Fruit fly (Drosophila melanogaster) whole organism, wandering third instar larva: ENCODE data around the gene CG5953.

ENCODE experiments used
- CrebA ChIP-seq: fragments of 200-800 bp; sonication (Bioruptor generic); optimal IDR thresholded peaks from 2 replicates; lab custom pipeline; 2016; ENCODE audit warnings: missing biosample characterization, mild to moderate bottlenecking, missing genetic modification characterization, borderline replicate concordance
- Dfd ChIP-seq: fragments of >200 bp; optimal IDR thresholded peaks from 2 replicates; lab custom pipeline; 2017; ENCODE audit warnings: missing biosample characterization, missing genetic modification characterization
- GATAd ChIP-seq: sonication (Bioruptor generic); optimal IDR thresholded peaks from 2 replicates; lab custom pipeline; 2016; ENCODE audit warnings: missing biosample characterization, missing genetic modification characterization
- HLH106 ChIP-seq: fragments of 200-800 bp; optimal IDR thresholded peaks from 3 replicates; lab custom pipeline; 2019; ENCODE audit warnings: missing biosample characterization, mild to moderate bottlenecking, missing genetic modification characterization, moderate library complexity
- Hnf4 ChIP-seq: fragments of 200-800 bp; sonication (Bioruptor generic); optimal IDR thresholded peaks from 2 replicates; lab custom pipeline; 2016; ENCODE audit warnings: missing biosample characterization, mild to moderate bottlenecking, missing genetic modification characterization
- Hr83 ChIP-seq: fragments of 200-300 bp; sonication (Bioruptor generic); optimal IDR thresholded peaks from 2 replicates; lab custom pipeline; 2016; ENCODE audit warnings: missing biosample characterization, mild to moderate bottlenecking, missing genetic modification characterization, moderate library complexity; ENCODE audit not compliant: poor library complexity, severe bottlenecking
- Jra ChIP-seq: sonication (Bioruptor generic); optimal IDR thresholded peaks from 2 replicates; lab custom pipeline; 2016; ENCODE audit warnings: missing biosample characterization, missing genetic modification characterization
- Mio ChIP-seq: sonication (Bioruptor generic); optimal IDR thresholded peaks from 2 replicates; lab custom pipeline; 2016; ENCODE audit warnings: missing biosample characterization, missing genetic modification characterization
- Myc ChIP-seq: fragments of >200 bp; optimal IDR thresholded peaks from 2 replicates; lab custom pipeline; 2017
- N ChIP-seq: fragments of >200 bp; optimal IDR thresholded peaks from 2 replicates; lab custom pipeline; 2018; ENCODE audit warnings: missing biosample characterization, missing external identifiers, missing genetic modification characterization
- OdsH ChIP-seq: fragments of 200-800 bp; sonication (Bioruptor generic); optimal IDR thresholded peaks from 2 replicates; lab custom pipeline; 2016; ENCODE audit warnings: missing biosample characterization, mild to moderate bottlenecking, missing genetic modification characterization
- Rel ChIP-seq, 2 experiments: fragments of 200-800 bp; sonication (Bioruptor generic) in 1 of 2; optimal IDR thresholded peaks; 2 replicates in 1 of 2; 3 replicates in 1 of 2; lab custom pipeline; 2016 to 2019; ENCODE audit warnings: mild to moderate bottlenecking in 2 of 2, missing biosample characterization in 2 of 2, missing genetic modification characterization in 2 of 2, moderate library complexity in 1 of 2
- Sp1 ChIP-seq: fragments of 200-800 bp; sonication (Bioruptor generic); optimal IDR thresholded peaks from 3 replicates; lab custom pipeline; 2019; ENCODE audit warnings: missing biosample characterization, mild to moderate bottlenecking, missing genetic modification characterization, moderate library complexity
- Vsx2 ChIP-seq: fragments of 200-300, 225-300 bp; sonication (Bioruptor generic); optimal IDR thresholded peaks from 2 replicates; lab custom pipeline; 2018; ENCODE audit warnings: missing biosample characterization, missing genetic modification characterization; ENCODE audit not compliant: partially characterized antibody
- br ChIP-seq: fragments of 200-800 bp; sonication (Bioruptor generic); optimal IDR thresholded peaks from 2 replicates; lab custom pipeline; 2016; ENCODE audit warnings: missing biosample characterization, missing genetic modification characterization
- dl ChIP-seq, 2 experiments: fragments of 175-275, 200-275 bp in 1 of 2; fragments of 200-275 bp in 1 of 2; sonication (Bioruptor generic); optimal IDR thresholded peaks; lab custom pipeline; 2018; ENCODE audit warnings: mild to moderate bottlenecking in 2 of 2, missing biosample characterization in 2 of 2, missing genetic modification characterization in 2 of 2, moderate library complexity in 2 of 2; ENCODE audit not compliant: partially characterized antibody in 2 of 2, insufficient read depth in 1 of 2
- dmrt93B ChIP-seq: fragments of 200-800 bp; sonication (Bioruptor generic); optimal IDR thresholded peaks from 2 replicates; lab custom pipeline; 2018; ENCODE audit warnings: missing biosample characterization, mild to moderate bottlenecking, missing genetic modification characterization
- ey ChIP-seq: fragments of 200-800 bp; sonication (Bioruptor generic); optimal IDR thresholded peaks from 2 replicates; lab custom pipeline; 2016; ENCODE audit warnings: missing biosample characterization, missing genetic modification characterization
- foxo ChIP-seq, 2 experiments: fragments of 200-800 bp; sonication (Bioruptor generic); optimal IDR thresholded peaks; 2 replicates in 1 of 2; 3 replicates in 1 of 2; lab custom pipeline; 2016 to 2017; ENCODE audit warnings: missing biosample characterization in 2 of 2, missing genetic modification characterization in 2 of 2
- fru ChIP-seq: fragments of 200-800 bp; sonication (Bioruptor generic); optimal IDR thresholded peaks from 3 replicates; lab custom pipeline; 2016; ENCODE audit warnings: missing biosample characterization, mild to moderate bottlenecking, missing genetic modification characterization
- h ChIP-seq: fragments of 200-800 bp; sonication (Bioruptor generic); optimal IDR thresholded peaks from 3 replicates; lab custom pipeline; 2016; ENCODE audit warnings: missing biosample characterization, mild to moderate bottlenecking, missing genetic modification characterization
- jim ChIP-seq: fragments of 175-275, 200-325 bp; sonication (Bioruptor generic); optimal IDR thresholded peaks from 2 replicates; lab custom pipeline; 2016; ENCODE audit warnings: missing biosample characterization, mild to moderate bottlenecking, missing genetic modification characterization
- lola ChIP-seq: fragments of >200 bp; optimal IDR thresholded peaks from 2 replicates; lab custom pipeline; 2017; ENCODE audit warnings: missing biosample characterization, missing genetic modification characterization
- pan ChIP-seq: fragments of >200 bp; optimal IDR thresholded peaks from 2 replicates; lab custom pipeline; 2017
- psq ChIP-seq: fragments of 200-800 bp; sonication (Bioruptor generic); optimal IDR thresholded peaks from 3 replicates; lab custom pipeline; 2017; ENCODE audit warnings: missing biosample characterization, mild to moderate bottlenecking, missing genetic modification characterization, moderate library complexity
- rgr ChIP-seq: fragments of 200-800 bp; sonication (Bioruptor generic); optimal IDR thresholded peaks from 3 replicates; lab custom pipeline; 2016; ENCODE audit warnings: missing biosample characterization, mild to moderate bottlenecking, missing genetic modification characterization
- sage ChIP-seq: fragments of 200-800 bp; sonication (Bioruptor generic); optimal IDR thresholded peaks from 2 replicates; lab custom pipeline; 2016; ENCODE audit warnings: missing biosample characterization, mild to moderate bottlenecking, missing genetic modification characterization
- tai ChIP-seq: sonication (Bioruptor generic); optimal IDR thresholded peaks from 2 replicates; lab custom pipeline; 2016; ENCODE audit warnings: missing biosample characterization, missing genetic modification characterization

CG5953 gene

dm6 chr2L:16525114-16525513, 7.6 kb downstream of the CG5953 start:
- TF ChIP-seq Sp1 (GFP tag; lab: Kevin White, UChicago) (peak; percentile 2), Vsx2 (GFP tag; lab: Kevin White, UChicago) (no peak), Dfd (GFP tag; lab: Kevin White, UChicago) (peak; percentile 62), Rel (GFP tag; optimal IDR thresholded peaks at IDR 0.05; lab: Kevin White, UChicago) (no peak), Rel (tag; optimal IDR thresholded peaks at IDR 0.05; lab: Kevin White, UChicago) (peak; percentile 50)

DNA sequence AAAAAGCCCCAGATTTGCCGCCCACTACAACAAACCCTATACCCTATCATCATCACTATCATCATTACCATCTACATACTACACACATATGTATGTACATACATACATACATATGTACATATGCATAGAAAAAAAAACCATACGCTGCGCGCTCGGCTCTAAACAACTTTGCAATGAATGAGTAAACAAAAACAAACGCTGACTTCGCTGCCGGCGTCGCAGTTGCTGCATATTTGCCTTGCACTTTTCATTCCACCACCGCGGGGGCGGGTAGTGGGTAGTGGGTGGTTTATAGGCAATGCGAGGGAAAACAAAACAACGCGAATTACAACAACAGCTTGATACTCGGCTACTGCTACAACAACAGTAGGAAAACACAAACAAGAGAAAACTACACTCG, 9.6 kb downstream of the CG5953 start:
- TF ChIP-seq lola (GFP tag; lab: Kevin White, UChicago) (no peak), dmrt93B (GFP tag; lab: Kevin White, UChicago) (no peak), br (no peak), rgr (GFP tag; lab: Kevin White, UChicago) (no peak)

- TF ChIP-seq Mio (GFP tag; lab: Kevin White, UChicago) = no peak
- no peak for TF ChIP-seq Rel (GFP tag; optimal IDR thresholded peaks at IDR 0.05; lab: Kevin White, UChicago)
- TF ChIP-seq Rel (tag; optimal IDR thresholded peaks at IDR 0.05; lab: Kevin White, UChicago) = peak; percentile 95
- TF ChIP-seq jim (GFP tag; lab: Kevin White, UChicago) = no peak
- TF ChIP-seq Sp1 (GFP tag; lab: Kevin White, UChicago) = no peak
- no peak for TF ChIP-seq psq (GFP tag; lab: Kevin White, UChicago)
- TF ChIP-seq ey (GFP tag; lab: Kevin White, UChicago) = no peak
These were observed 10.4 kb downstream of the CG5953 start for dm6 chr2L:16522286-16522646.

- TF ChIP-seq sage (GFP tag; lab: Kevin White, UChicago) = peak; percentile 9
- TF ChIP-seq dmrt93B (GFP tag; lab: Kevin White, UChicago) = peak; percentile 16
- TF ChIP-seq pan (lab: Kevin White, UChicago) = no peak
- peak; percentile 46 for TF ChIP-seq fru (GFP tag; lab: Kevin White, UChicago)
- TF ChIP-seq OdsH (GFP tag; lab: Kevin White, UChicago) = peak; percentile 7
- peak; percentile 62 for TF ChIP-seq Hnf4
- peak; percentile 54 for TF ChIP-seq h
- TF ChIP-seq Myc = no peak
- peak; percentile 54 for TF ChIP-seq psq (GFP tag; lab: Kevin White, UChicago)
- TF ChIP-seq tai (GFP tag; lab: Kevin White, UChicago) = peak; percentile 59
- peak; percentile 18 for TF ChIP-seq N (GFP tag; lab: Kevin White, UChicago)
- TF ChIP-seq rgr (GFP tag; lab: Kevin White, UChicago) = peak; percentile 62
- no peak for TF ChIP-seq Rel (GFP tag; optimal IDR thresholded peaks at IDR 0.05; lab: Kevin White, UChicago)
- peak; percentile 80 for TF ChIP-seq Rel (tag; optimal IDR thresholded peaks at IDR 0.05; lab: Kevin White, UChicago)
- TF ChIP-seq GATAd (GFP tag; lab: Kevin White, UChicago) = no peak
- TF ChIP-seq CrebA (GFP tag; lab: Kevin White, UChicago) = peak; percentile 38
- TF ChIP-seq foxo (GFP tag; optimal IDR thresholded peaks at IDR 0.05; lab: Kevin White, UChicago) = no peak
- TF ChIP-seq ey (GFP tag; lab: Kevin White, UChicago) = no peak
- peak; percentile 43 for TF ChIP-seq Sp1 (GFP tag; lab: Kevin White, UChicago)
- TF ChIP-seq HLH106 = peak; percentile 10
- peak; percentile 48 for TF ChIP-seq jim (GFP tag; lab: Kevin White, UChicago)
- peak; percentile 69 for TF ChIP-seq Dfd (GFP tag; lab: Kevin White, UChicago)
- TF ChIP-seq br = peak; percentile 63
- no peak for TF ChIP-seq Hr83 (GFP tag; lab: Kevin White, UChicago)
- TF ChIP-seq dl (GFP tag; optimal IDR thresholded peaks at IDR 0.05; lab: Kevin White, UChicago; ENCODE audit: insufficient read depth in 1 of 2, partially characterized antibody in 2 of 2) = peak in 1 of 2 experiments; percentile 75
- peak; percentile 83 for TF ChIP-seq Jra (GFP tag; lab: Kevin White, UChicago)
- TF ChIP-seq Mio (GFP tag; lab: Kevin White, UChicago) = peak; percentile 15
- TF ChIP-seq, all 38 proteins: peak for 20
These were observed 11.1 kb downstream of the CG5953 start for dm6 chr2L:16521345-16522285.
